Fruit fly (Drosophila melanogaster) whole organism: ENCODE data around the gene eIF4H2.

Experiments used
- CG8478 ChIP-seq: fragments of >200 bp; optimal IDR thresholded peaks from 2 replicates; lab custom pipeline; 2018; ENCODE audit warnings: inconsistent platforms
- Dll ChIP-seq: fragments of >200 bp; optimal IDR thresholded peaks from 2 replicates; lab custom pipeline; 2017
- pan ChIP-seq: fragments of >200 bp; optimal IDR thresholded peaks from 2 replicates; lab custom pipeline; 2017
- usp ChIP-seq: fragments of >200 bp; optimal IDR thresholded peaks from 2 replicates; lab custom pipeline; 2017; ENCODE audit warnings: missing biosample characterization, missing genetic modification characterization, mixed read lengths

DNA sequence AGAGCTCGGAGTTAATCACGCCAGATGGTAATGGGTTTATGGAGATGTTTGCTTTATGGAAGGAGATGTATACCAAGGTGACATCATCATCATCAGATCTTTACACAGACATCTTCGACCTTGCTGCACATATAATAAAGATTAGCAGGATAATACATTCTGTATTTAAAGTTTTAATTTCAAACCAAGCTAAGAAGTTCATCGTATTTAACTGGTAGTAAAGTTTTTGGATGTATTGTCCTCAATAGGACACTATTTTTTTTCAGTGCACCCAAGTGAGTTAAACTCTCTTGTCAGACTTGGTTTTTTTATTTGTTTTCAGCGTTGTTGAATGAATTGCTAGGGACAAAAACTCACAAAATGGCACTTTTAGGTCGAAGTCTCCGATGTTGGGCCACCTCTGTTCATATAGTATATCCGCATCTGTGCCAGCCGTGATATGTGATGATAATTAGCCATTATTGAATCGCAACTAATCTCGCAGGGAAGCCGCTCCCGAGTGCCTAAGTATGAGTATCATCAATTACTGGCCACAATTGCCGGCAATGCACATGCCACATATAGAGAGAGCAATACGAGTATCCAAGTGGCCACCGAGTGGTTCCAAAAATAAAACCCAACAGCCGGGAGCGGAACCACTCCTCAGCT lies 4.5 kb upstream of the eIF4H2 start:
- TF ChIP-seq Dll (no peak), pan (lab: Kevin White, UChicago) (no peak), usp (GFP tag; lab: Kevin White, UChicago) (no peak), CG8478 (lab: Kevin White, UChicago) (no peak)
